Worm (Caenorhabditis elegans) whole organism, L4 larva: Measurements from ENCODE around the gene F38B2.6.
A peak's percentile ranks its signal among the peaks of the same experiment; 100 is the strongest.

Experiments
- D1046.2 ChIP-seq: fragments of 200-800 bp; sonication (Bioruptor generic); IDR thresholded peaks from 2 replicates; pipeline ENCODE4 v1.3.6; 2022; ENCODE audit warnings: missing genetic modification characterization, missing compliant biosample characterization
- F26F4.8 ChIP-seq: fragments of 200-800 bp; sonication (Bioruptor generic); conservative IDR thresholded peaks from 2 replicates; pipeline ENCODE4 v1.3.6; 2022; ENCODE audit warnings: missing genetic modification characterization, missing compliant biosample characterization
- F44E2.7 ChIP-seq: fragments of 200-800 bp; sonication (Bioruptor generic); IDR thresholded peaks from 2 replicates; pipeline ENCODE4 v2.1.2; 2022; ENCODE audit warnings: missing genetic modification characterization, missing compliant biosample characterization
- T20F7.1 ChIP-seq: fragments of 200-800 bp; sonication (Bioruptor generic); optimal IDR thresholded peaks from 2 replicates; lab custom pipeline; 2018; ENCODE audit warnings: mild to moderate bottlenecking, missing genetic modification characterization, missing compliant biosample characterization
- T26A8.4 ChIP-seq: fragments of 200-800 bp; sonication (Bioruptor generic); IDR thresholded peaks from 2 replicates; pipeline ENCODE4 v1.3.6; 2022; ENCODE audit warnings: missing genetic modification characterization, missing compliant biosample characterization
- Y105C5A.15 ChIP-seq: fragments of 200-800 bp; sonication (Bioruptor generic); IDR thresholded peaks from 2 replicates; pipeline ENCODE4 v1.3.6; 2022; ENCODE audit warnings: missing genetic modification characterization, missing compliant biosample characterization
- ZK337.2 ChIP-seq: fragments of 200-800 bp; sonication (Bioruptor generic); IDR thresholded peaks from 2 replicates; pipeline ENCODE4 v1.3.6; 2022; ENCODE audit warnings: missing genetic modification reagents, missing genetic modification characterization, missing compliant biosample characterization
- ZK546.5 ChIP-seq, 2 experiments: sonication (generic microtip); optimal IDR thresholded peaks; 2 replicates each; lab custom pipeline; 2017; ENCODE audit warnings: missing biosample characterization in 2 of 2, missing genetic modification characterization in 2 of 2
- aha-1 ChIP-seq: fragments of 150-350 bp; peaks from one replicate; lab custom pipeline; 2014; ENCODE audit warnings: missing biosample characterization, missing genetic modification characterization
- ceh-44 ChIP-seq: fragments of 200-800 bp; sonication (Bioruptor generic); IDR thresholded peaks from 2 replicates; pipeline ENCODE4 v1.3.6; 2022; ENCODE audit warnings: missing genetic modification reagents, missing genetic modification characterization, missing compliant biosample characterization
- ces-1 ChIP-seq: fragments of 150-350 bp; sonication (generic microtip); optimal IDR thresholded peaks from 4 replicates; lab custom pipeline; 2014; ENCODE audit warnings: missing biosample characterization, missing genetic modification reagents, missing genetic modification characterization
- ctbp-1 ChIP-seq: fragments of 200-800 bp; sonication (Bioruptor generic); IDR thresholded peaks from 2 replicates; pipeline ENCODE4 v1.3.6; 2022; ENCODE audit warnings: missing genetic modification reagents, missing genetic modification characterization, missing compliant biosample characterization
- daf-8 ChIP-seq: fragments of 200-800 bp; sonication (Bioruptor generic); IDR thresholded peaks from 2 replicates; pipeline ENCODE4 v1.3.6; 2022; ENCODE audit warnings: missing genetic modification characterization, missing compliant biosample characterization
- dpl-1 ChIP-seq: fragments of 150-350 bp; optimal IDR thresholded peaks from 2 replicates; lab custom pipeline; 2014; ENCODE audit warnings: missing biosample characterization, missing genetic modification reagents, missing genetic modification characterization
- egl-27 ChIP-seq: sonication (generic microtip); optimal IDR thresholded peaks from 3 replicates; lab custom pipeline; 2017; ENCODE audit warnings: missing biosample characterization, missing genetic modification reagents, missing genetic modification characterization
- egl-43 ChIP-seq: fragments of 200-800 bp; sonication (Bioruptor generic); IDR thresholded peaks from 2 replicates; pipeline ENCODE4 v1.3.6; 2022; ENCODE audit warnings: missing genetic modification reagents, missing genetic modification characterization, missing compliant biosample characterization
- fkh-10 ChIP-seq: fragments of 150-350 bp; optimal IDR thresholded peaks from 2 replicates; lab custom pipeline; 2014; ENCODE audit warnings: missing biosample characterization, missing genetic modification reagents, missing genetic modification characterization
- fos-1 ChIP-seq: fragments of 150-350 bp; optimal IDR thresholded peaks from 2 replicates; lab custom pipeline; 2014; ENCODE audit warnings: missing biosample characterization, missing genetic modification characterization
- hif-1 ChIP-seq, 2 experiments: sonication (generic microtip); optimal IDR thresholded peaks; 2 replicates each; lab custom pipeline; 2016 to 2017; ENCODE audit warnings: missing compliant biosample characterization in 2 of 2, missing genetic modification characterization in 2 of 2, missing genetic modification reagents in 2 of 2, missing genotype in 2 of 2, mild to moderate bottlenecking in 1 of 2
- lim-7 ChIP-seq: fragments of 200-800 bp; sonication (Bioruptor generic); IDR thresholded peaks from 2 replicates; pipeline ENCODE4 v1.3.6; 2022; ENCODE audit warnings: missing genetic modification characterization, missing compliant biosample characterization
- lin-13 ChIP-seq: fragments of 150-350 bp; optimal IDR thresholded peaks from 2 replicates; lab custom pipeline; 2014; ENCODE audit warnings: missing biosample characterization, missing genetic modification reagents, missing genetic modification characterization
- lir-3 ChIP-seq: sonication (generic microtip); optimal IDR thresholded peaks from 2 replicates; lab custom pipeline; 2016; ENCODE audit warnings: mild to moderate bottlenecking, missing genetic modification characterization, missing compliant biosample characterization
- madf-9 ChIP-seq: fragments of 200-800 bp; sonication (Bioruptor generic); conservative IDR thresholded peaks from 2 replicates; pipeline ENCODE4 v1.3.6; 2022; ENCODE audit warnings: missing genetic modification reagents, missing genetic modification characterization, missing compliant biosample characterization
- mdl-1 ChIP-seq, 2 experiments: fragments of 150-350 bp in 1 of 2; sonication (generic microtip) in 1 of 2; optimal IDR thresholded peaks; 2 replicates each; lab custom pipeline; 2014 to 2017; ENCODE audit warnings: missing biosample characterization in 2 of 2, missing genetic modification characterization in 2 of 2
- mes-2 ChIP-seq: sonication (generic microtip); optimal IDR thresholded peaks from 2 replicates; lab custom pipeline; 2016; ENCODE audit warnings: missing genotype, mild to moderate bottlenecking, missing genetic modification characterization, missing compliant biosample characterization; ENCODE audit not compliant: poor library complexity, severe bottlenecking
- nhr-111 ChIP-seq: fragments of 200-800 bp; sonication (Bioruptor generic); optimal IDR thresholded peaks from 2 replicates; lab custom pipeline; 2018; ENCODE audit warnings: mild to moderate bottlenecking, missing genetic modification characterization, missing compliant biosample characterization
- nhr-237 ChIP-seq: sonication (generic microtip); optimal IDR thresholded peaks from 2 replicates; lab custom pipeline; 2017; ENCODE audit warnings: missing biosample characterization, missing genetic modification characterization
- nhr-25 ChIP-seq: sonication (generic microtip); optimal IDR thresholded peaks from 2 replicates; lab custom pipeline; 2017; ENCODE audit warnings: missing genetic modification characterization, mild to moderate bottlenecking, missing compliant biosample characterization, antibody characterized with exemption, moderate library complexity, borderline replicate concordance; ENCODE audit not compliant: insufficient read depth
- nhr-41 ChIP-seq: fragments of 200-800 bp; sonication (Bioruptor generic); IDR thresholded peaks from 2 replicates; pipeline ENCODE4 v1.3.6; 2022; ENCODE audit warnings: missing genetic modification reagents, missing genetic modification characterization, missing compliant biosample characterization
- nhr-76 ChIP-seq: fragments of 150-350 bp; optimal IDR thresholded peaks from 2 replicates; lab custom pipeline; 2014; ENCODE audit warnings: missing biosample characterization, missing genetic modification characterization
- php-3 ChIP-seq: fragments of 200-800 bp; sonication (Bioruptor generic); IDR thresholded peaks from 2 replicates; pipeline ENCODE4 v1.3.6; 2022; ENCODE audit warnings: missing genetic modification reagents, missing genetic modification characterization, missing compliant biosample characterization
- pqm-1 ChIP-seq: sonication (generic microtip); optimal IDR thresholded peaks from 2 replicates; lab custom pipeline; 2017; ENCODE audit warnings: missing biosample characterization, missing genetic modification characterization
- sdz-12 ChIP-seq: fragments of 200-800 bp; sonication (Bioruptor generic); optimal IDR thresholded peaks from 2 replicates; lab custom pipeline; 2018; ENCODE audit warnings: mild to moderate bottlenecking, missing genetic modification characterization, missing compliant biosample characterization
- set-16 ChIP-seq: fragments of 200-800 bp; sonication (Bioruptor generic); IDR thresholded peaks from 2 replicates; pipeline ENCODE4 v1.3.6; 2022; ENCODE audit warnings: missing genetic modification reagents, missing genetic modification characterization, missing compliant biosample characterization
- unc-130 ChIP-seq: sonication (generic microtip); optimal IDR thresholded peaks from 2 replicates; lab custom pipeline; 2016; ENCODE audit warnings: missing genetic modification reagents, missing genetic modification characterization, missing compliant biosample characterization
- unc-39 ChIP-seq: sonication (generic microtip); optimal IDR thresholded peaks from 2 replicates; lab custom pipeline; 2017; ENCODE audit warnings: missing biosample characterization, missing genetic modification characterization
- unc-62 ChIP-seq, 3 experiments: fragments of 150-350 bp in 1 of 3; sonication (generic microtip); optimal IDR thresholded peaks in 2 of 3; peaks in 1 of 3; 1 replicate in 1 of 3; 2 replicates in 2 of 3; lab custom pipeline; 2014 to 2017; ENCODE audit warnings: missing biosample characterization in 3 of 3, missing genetic modification characterization in 3 of 3, missing genetic modification reagents in 3 of 3, missing genotype in 1 of 3
- vab-7 ChIP-seq: fragments of 200-800 bp; sonication (Bioruptor generic); IDR thresholded peaks from 2 replicates; pipeline ENCODE4 v1.3.6; 2022; ENCODE audit warnings: missing genetic modification reagents, missing genetic modification characterization, missing compliant biosample characterization
- zfp-2 ChIP-seq: sonication (generic microtip); optimal IDR thresholded peaks from 2 replicates; lab custom pipeline; 2016; ENCODE audit warnings: mild to moderate bottlenecking, missing genetic modification characterization, missing compliant biosample characterization
- zip-2 ChIP-seq: fragments of 150-350 bp; optimal IDR thresholded peaks from 2 replicates; lab custom pipeline; 2014; ENCODE audit warnings: missing biosample characterization, missing genetic modification characterization
- ztf-11 ChIP-seq: fragments of 150-350 bp; optimal IDR thresholded peaks from 2 replicates; lab custom pipeline; 2014; ENCODE audit warnings: missing biosample characterization, missing genetic modification characterization
- ztf-7 ChIP-seq: fragments of 150-350 bp; optimal IDR thresholded peaks from 2 replicates; lab custom pipeline; 2014; ENCODE audit warnings: missing biosample characterization, missing genetic modification characterization

Gene F38B2.6

DNA sequence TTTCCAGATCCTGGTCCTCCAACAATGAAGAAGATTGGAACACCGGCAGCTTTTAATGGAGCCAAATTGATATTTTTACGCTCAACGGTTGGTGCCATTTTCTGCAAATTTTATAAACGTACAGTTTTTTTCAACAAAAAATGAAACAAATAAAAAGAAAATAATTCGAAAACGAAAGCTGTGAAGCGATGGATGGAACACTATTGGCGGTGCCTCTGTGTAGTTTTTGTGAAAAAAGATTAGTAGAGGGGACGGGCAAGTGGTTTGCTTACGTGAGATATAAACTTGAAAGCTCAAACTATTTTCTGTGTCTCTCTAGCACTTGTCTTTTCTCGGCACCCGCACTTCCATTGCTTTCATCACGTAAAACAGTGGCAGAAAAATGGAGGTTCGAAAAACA lies 6.6 kb upstream of the F38B2.6 start, which contains the start of gene F38B2.4:
Gene F38B2.4 (minus strand): TSS at position 101 of the 400 bp plus-strand sequence.
- no peak for TF ChIP-seq ceh-44 (GFP tag; lab: Robert Waterston, UW)
- no peak for TF ChIP-seq unc-130 (GFP tag; lab: Kevin White, UChicago)
- TF ChIP-seq unc-62 (GFP tag; optimal IDR thresholded peaks at IDR 0.05 in 1 of 2; lab: Kevin White, UChicago), result peak in 1 of 2 experiments; percentile 40
- no peak for TF ChIP-seq unc-62 (tag; optimal IDR thresholded peaks at IDR 0.05; lab: Kevin White, UChicago)
- no peak for TF ChIP-seq T20F7.1 (GFP tag; lab: Kevin White, UChicago)
- TF ChIP-seq pqm-1 (tag; lab: Kevin White, UChicago), result no peak
- no peak for TF ChIP-seq nhr-41 (GFP tag; lab: Robert Waterston, UW)
- peak in 1 of 2 experiments; percentile 23 for TF ChIP-seq hif-1 (tag; optimal IDR thresholded peaks at IDR 0.05; lab: Kevin White, UChicago)
- TF ChIP-seq nhr-237, result no peak
- TF ChIP-seq mes-2 (tag; lab: Kevin White, UChicago), result no peak
- TF ChIP-seq ces-1, result no peak
- no peak for TF ChIP-seq nhr-76 (tag; lab: Kevin White, UChicago)
- no peak for TF ChIP-seq ztf-7 (tag; lab: Kevin White, UChicago)
- peak; percentile 46 for TF ChIP-seq aha-1 (tag; lab: Kevin White, UChicago)
- no peak for TF ChIP-seq fkh-10 (GFP tag; lab: Kevin White, UChicago)
- TF ChIP-seq T26A8.4, result no peak

DNA sequence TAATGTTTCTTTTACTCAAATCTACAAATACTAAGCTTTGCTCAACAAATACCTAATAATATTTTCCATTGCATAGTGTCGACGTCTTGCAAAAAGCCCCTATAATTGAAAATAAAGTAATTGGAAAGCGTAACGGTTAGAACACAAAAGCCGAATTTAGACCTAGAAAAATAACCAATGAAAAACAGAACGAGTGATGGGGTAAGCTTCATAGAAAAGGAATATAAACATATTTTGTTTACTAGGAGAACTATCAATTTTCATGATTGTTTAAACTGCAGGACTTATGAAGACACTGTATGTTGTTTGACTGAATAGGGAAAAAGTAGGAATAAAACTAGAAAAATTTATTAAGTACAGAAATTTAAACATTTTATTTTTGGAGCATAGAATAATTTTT lies 5.2 kb upstream of the F38B2.6 start, which contains the start of gene F38B2.3:
Gene F38B2.3 (minus strand): TSS at position 101 of the 400 bp plus-strand sequence.
- no peak for TF ChIP-seq mdl-1 (tag; optimal IDR thresholded peaks at IDR 0.05; lab: Kevin White, UChicago)
- TF ChIP-seq nhr-41 (GFP tag; lab: Robert Waterston, UW), result no peak
- peak; percentile 43 for TF ChIP-seq aha-1 (tag; lab: Kevin White, UChicago)

DNA sequence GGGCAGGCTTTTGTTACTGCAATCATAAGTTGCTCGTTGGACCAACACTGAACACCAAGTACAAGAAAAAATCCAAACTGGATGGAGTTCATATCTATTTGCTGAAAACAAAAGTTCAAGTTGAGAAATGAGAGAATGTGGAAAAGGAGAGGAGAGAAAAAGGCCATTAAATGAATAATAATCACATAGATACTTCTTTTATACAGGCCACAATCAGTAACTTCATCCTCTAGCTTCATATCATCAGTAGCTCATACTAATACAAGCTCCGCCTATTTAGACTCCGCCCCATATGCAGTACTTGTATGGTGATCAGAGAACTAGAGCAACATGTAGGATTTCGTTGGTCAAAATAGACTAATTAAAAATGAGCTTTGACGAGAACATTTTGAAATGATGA lies 1.8 kb downstream of the F38B2.6 start, which contains the start of gene F38B2.2:
Gene F38B2.2 (minus strand): TSS at position 101 of the 400 bp plus-strand sequence.
- no peak for TF ChIP-seq ZK337.2
- no peak for TF ChIP-seq F26F4.8 (GFP tag; lab: Robert Waterston, UW)
- no peak for TF ChIP-seq T20F7.1 (GFP tag; lab: Kevin White, UChicago)
- TF ChIP-seq D1046.2 (GFP tag; lab: Robert Waterston, UW), result no peak
- no peak for TF ChIP-seq fos-1 (tag; lab: Kevin White, UChicago)
- no peak for TF ChIP-seq egl-27 (tag; lab: Kevin White, UChicago)
- no peak for TF ChIP-seq vab-7
- no peak for TF ChIP-seq ztf-11 (tag; lab: Kevin White, UChicago)
- no peak for TF ChIP-seq T26A8.4
- TF ChIP-seq set-16 (GFP tag; lab: Robert Waterston, UW), result no peak
- no peak for TF ChIP-seq dpl-1
- no peak for TF ChIP-seq sdz-12
- TF ChIP-seq, all 104 proteins: peak for 0

DNA sequence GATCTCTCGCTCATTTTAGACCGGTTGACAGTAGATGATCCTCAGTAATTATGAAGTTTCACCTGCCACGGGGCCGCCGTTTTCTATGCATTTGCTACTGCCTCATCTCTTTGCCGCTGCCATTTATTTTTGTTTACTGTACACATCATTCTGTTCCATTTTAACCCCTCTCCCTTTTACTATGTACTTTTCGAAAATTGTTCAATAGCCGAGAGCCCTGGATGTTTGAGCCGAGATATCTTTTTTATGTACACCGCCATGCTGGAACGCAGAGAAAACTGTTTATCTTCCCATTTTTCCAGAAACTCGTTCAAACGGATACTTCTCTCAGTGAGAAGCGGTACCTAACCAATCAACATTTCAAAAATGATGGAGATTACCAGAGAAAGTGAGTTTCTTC lies 10.2 kb downstream of the F38B2.6 start, which contains the start of gene ifa-1:
Gene ifa-1 (plus strand): TSS at position 301 of the 400 bp plus-strand sequence.
- no peak for TF ChIP-seq Y105C5A.15 (GFP tag; lab: Robert Waterston, UW)
- no peak for TF ChIP-seq lin-13 (GFP tag; lab: Kevin White, UChicago)
- no peak for TF ChIP-seq daf-8
- TF ChIP-seq php-3, result no peak
- no peak for TF ChIP-seq zfp-2
- TF ChIP-seq madf-9 (GFP tag; lab: Robert Waterston, UW), result no peak
- no peak for TF ChIP-seq nhr-25 (tag; lab: Kevin White, UChicago)
- TF ChIP-seq egl-43 (GFP tag; lab: Robert Waterston, UW), result no peak
- no peak for TF ChIP-seq lir-3 (tag; lab: Kevin White, UChicago)
- no peak for TF ChIP-seq unc-39 (tag; lab: Kevin White, UChicago)
- TF ChIP-seq nhr-111 (GFP tag; lab: Kevin White, UChicago), result no peak
- no peak for TF ChIP-seq ctbp-1 (GFP tag; lab: Robert Waterston, UW)
- TF ChIP-seq lim-7 (GFP tag; lab: Robert Waterston, UW), result no peak
- TF ChIP-seq zip-2, result no peak
- no peak for TF ChIP-seq ZK546.5 (tag; optimal IDR thresholded peaks at IDR 0.05; lab: Kevin White, UChicago)
- no peak for TF ChIP-seq F44E2.7 (GFP tag; lab: Robert Waterston, UW)
